Fruit fly (Drosophila melanogaster) whole organism, embryonic: ENCODE results near the gene CG32320.

ENCODE experiments used
- Aef1 ChIP-seq: fragments of 200-800 bp; sonication (Bioruptor generic); IDR thresholded peaks from 3 replicates; pipeline ENCODE4 v1.3.6; 2022; ENCODE audit warnings: missing biosample characterization, missing genetic modification characterization
- Atf6 ChIP-seq: fragments of 200-800 bp; sonication (Bioruptor generic); IDR thresholded peaks from 2 replicates; pipeline ENCODE4 v1.3.6; 2022; ENCODE audit warnings: missing biosample characterization, missing genetic modification characterization
- CG10267 ChIP-seq: fragments of 200-800 bp; sonication (Bioruptor generic); optimal IDR thresholded peaks from 2 replicates; lab custom pipeline; 2018; ENCODE audit warnings: missing biosample characterization, mild to moderate bottlenecking, missing genetic modification characterization, moderate library complexity
- CG10366 ChIP-seq: fragments of 200-800 bp; sonication (Bioruptor generic); IDR thresholded peaks from 2 replicates; pipeline ENCODE4 v1.3.6; 2022; ENCODE audit warnings: missing biosample characterization, missing genetic modification characterization
- CG13424 ChIP-seq: fragments of 200-800 bp; sonication (Bioruptor generic); optimal IDR thresholded peaks from 2 replicates; lab custom pipeline; 2019; ENCODE audit warnings: missing biosample characterization, mild to moderate bottlenecking, missing genetic modification characterization, moderate library complexity
- CG14860 ChIP-seq: fragments of 200-800 bp; sonication (Bioruptor generic); IDR thresholded peaks from 3 replicates; pipeline ENCODE4 v1.3.6; 2022; ENCODE audit warnings: missing biosample characterization, missing genetic modification characterization; ENCODE audit not compliant: partially characterized antibody
- CG15514 ChIP-seq: fragments of 200-800 bp; sonication (Bioruptor generic); optimal IDR thresholded peaks from 3 replicates; lab custom pipeline; 2017; ENCODE audit warnings: missing biosample characterization, missing genetic modification characterization, mild to moderate bottlenecking, moderate library complexity, missing genetic modification reagents
- CG16779 ChIP-seq: fragments of 200-800 bp; sonication (Bioruptor generic); IDR thresholded peaks from 2 replicates; pipeline ENCODE4 v1.3.6; 2022; ENCODE audit warnings: missing biosample characterization, missing genetic modification characterization
- CG17361 ChIP-seq: fragments of 200-800 bp; sonication (Bioruptor generic); IDR thresholded peaks from 3 replicates; pipeline ENCODE4 v1.3.6; 2022; ENCODE audit warnings: missing biosample characterization, missing genetic modification characterization
- CG18599 ChIP-seq: fragments of 200-800 bp; sonication (Bioruptor generic); optimal IDR thresholded peaks from 3 replicates; lab custom pipeline; 2017; ENCODE audit warnings: missing biosample characterization, missing genetic modification characterization, mild to moderate bottlenecking, moderate library complexity, missing genetic modification reagents
- CG18764 ChIP-seq: fragments of 200-800 bp; sonication (Bioruptor generic); optimal IDR thresholded peaks from 3 replicates; lab custom pipeline; 2016; ENCODE audit warnings: missing biosample characterization, missing genetic modification characterization
- CG3065 ChIP-seq: fragments of 200-800 bp; sonication (Bioruptor generic); optimal IDR thresholded peaks from 2 replicates; lab custom pipeline; 2016; ENCODE audit warnings: missing biosample characterization, missing genetic modification characterization
- CG32767 ChIP-seq: fragments of 200-800 bp; sonication (Bioruptor generic); IDR thresholded peaks from 2 replicates; pipeline ENCODE4 v1.3.6; 2022; ENCODE audit warnings: missing biosample characterization, missing genetic modification characterization
- CG33557 ChIP-seq: fragments of 200-800 bp; sonication (Bioruptor generic); optimal IDR thresholded peaks from 2 replicates; lab custom pipeline; 2019; ENCODE audit warnings: missing biosample characterization, mild to moderate bottlenecking, missing genetic modification characterization, moderate library complexity
- CG3407 ChIP-seq: fragments of 200-800 bp; sonication (Bioruptor generic); optimal IDR thresholded peaks from 2 replicates; lab custom pipeline; 2018; ENCODE audit warnings: missing biosample characterization, mild to moderate bottlenecking, missing genetic modification characterization
- CG3838 ChIP-seq: fragments of 200-800 bp; sonication (Bioruptor generic); optimal IDR thresholded peaks from 3 replicates; lab custom pipeline; 2016; ENCODE audit warnings: missing biosample characterization, missing genetic modification characterization
- CG4424 ChIP-seq: fragments of 200-800 bp; sonication (Bioruptor generic); optimal IDR thresholded peaks from 3 replicates; lab custom pipeline; 2016; ENCODE audit warnings: missing biosample characterization, missing genetic modification characterization
- CG6689 ChIP-seq: fragments of 200-800 bp; sonication (Bioruptor generic); IDR thresholded peaks from 2 replicates; pipeline ENCODE4 v1.3.6; 2022; ENCODE audit warnings: missing biosample characterization, missing genetic modification characterization
- CG9609 ChIP-seq: fragments of 200-800 bp; sonication (Bioruptor generic); optimal IDR thresholded peaks from 3 replicates; lab custom pipeline; 2016; ENCODE audit warnings: missing biosample characterization, missing genetic modification characterization
- CkIIα-i1 ChIP-seq: fragments of 200-800 bp; sonication (Bioruptor generic); IDR thresholded peaks from 2 replicates; pipeline ENCODE4 v1.3.6; 2022; ENCODE audit warnings: missing biosample characterization, missing genetic modification characterization
- D19B ChIP-seq: fragments of 200-800 bp; sonication (Bioruptor generic); optimal IDR thresholded peaks from 2 replicates; lab custom pipeline; 2017; ENCODE audit warnings: missing biosample characterization, mild to moderate bottlenecking, missing genetic modification characterization
- Dip2 ChIP-seq: fragments of 200-800 bp; sonication (Bioruptor generic); IDR thresholded peaks from 2 replicates; pipeline ENCODE4 v1.3.6; 2022; ENCODE audit warnings: missing biosample characterization, missing genetic modification characterization
- Dll ChIP-seq: fragments of 200-800 bp; sonication (Bioruptor generic); IDR thresholded peaks from 4 replicates; pipeline ENCODE4 v1.3.6; 2022; ENCODE audit warnings: missing biosample characterization, missing genetic modification characterization; ENCODE audit not compliant: partially characterized antibody
- HLH4C ChIP-seq: fragments of 200-800 bp; sonication (Bioruptor generic); IDR thresholded peaks from 3 replicates; pipeline ENCODE4 v1.3.6; 2022; ENCODE audit warnings: missing biosample characterization, missing genetic modification characterization; ENCODE audit not compliant: partially characterized antibody
- HLH54F ChIP-seq: fragments of 200-800 bp; sonication (Bioruptor generic); optimal IDR thresholded peaks from 3 replicates; lab custom pipeline; 2016; ENCODE audit warnings: missing biosample characterization, missing genetic modification characterization
- Ptx1 ChIP-seq: fragments of 200-800 bp; sonication (Bioruptor generic); IDR thresholded peaks from 2 replicates; pipeline ENCODE4 v1.3.6; 2022; ENCODE audit warnings: missing biosample characterization, missing genetic modification characterization
- Sox100B ChIP-seq: fragments of 200-800 bp; sonication (Bioruptor generic); optimal IDR thresholded peaks from 3 replicates; lab custom pipeline; 2018; ENCODE audit warnings: missing biosample characterization, mild to moderate bottlenecking, missing genetic modification characterization
- Tbp ChIP-seq: fragments of >200 bp; optimal IDR thresholded peaks from 2 replicates; lab custom pipeline; 2018; ENCODE audit warnings: missing biosample characterization, missing genetic modification characterization
- Xrp1 ChIP-seq: fragments of 200-800 bp; sonication (Bioruptor generic); IDR thresholded peaks from 2 replicates; pipeline ENCODE4 v1.3.6; 2022; ENCODE audit warnings: missing biosample characterization, missing genetic modification characterization
- ara ChIP-seq: fragments of 200-800 bp; sonication (Bioruptor generic); IDR thresholded peaks from 2 replicates; pipeline ENCODE4 v1.3.6; 2022; ENCODE audit warnings: missing biosample characterization, missing genetic modification characterization
- ato ChIP-seq: fragments of 200-800 bp; sonication (Bioruptor generic); IDR thresholded peaks from 2 replicates; pipeline ENCODE4 v1.3.6; 2022; ENCODE audit warnings: missing biosample characterization, missing genetic modification characterization; ENCODE audit not compliant: partially characterized antibody
- ci ChIP-seq: fragments of 200-800 bp; sonication (Bioruptor generic); IDR thresholded peaks from 3 replicates; pipeline ENCODE4 v1.3.6; 2022; ENCODE audit warnings: missing biosample characterization, missing genetic modification characterization
- dan ChIP-seq: fragments of 200-800 bp; sonication (Bioruptor generic); IDR thresholded peaks from 2 replicates; pipeline ENCODE4 v1.3.6; 2022; ENCODE audit warnings: missing biosample characterization, missing genetic modification characterization
- dati ChIP-seq: fragments of 200-800 bp; sonication (Bioruptor generic); IDR thresholded peaks from 2 replicates; pipeline ENCODE4 v1.3.6; 2022; ENCODE audit warnings: missing biosample characterization, missing genetic modification characterization
- dmrt11E ChIP-seq: fragments of 200-800 bp; sonication (Bioruptor generic); optimal IDR thresholded peaks from 3 replicates; lab custom pipeline; 2018; ENCODE audit warnings: missing biosample characterization, mild to moderate bottlenecking, missing genetic modification characterization, moderate library complexity
- dpn ChIP-seq, 2 experiments: fragments of 200-800 bp; sonication (Bioruptor generic); optimal IDR thresholded peaks; 3 replicates each; lab custom pipeline; 2016; ENCODE audit warnings: missing biosample characterization in 2 of 2, missing genetic modification characterization in 2 of 2
- eve ChIP-seq, 2 experiments: fragments of >200 bp; optimal IDR thresholded peaks; 2 replicates each; lab custom pipeline; 2017; ENCODE audit warnings: missing biosample characterization in 2 of 2, missing genetic modification characterization in 2 of 2
- ewg ChIP-seq: fragments of 200-800 bp; sonication (Bioruptor generic); optimal IDR thresholded peaks from 3 replicates; lab custom pipeline; 2017; ENCODE audit warnings: mild to moderate bottlenecking, missing biosample characterization, missing genetic modification reagents, missing genetic modification characterization
- fd3F ChIP-seq: fragments of 200-800 bp; sonication (Bioruptor generic); optimal IDR thresholded peaks from 2 replicates; lab custom pipeline; 2018; ENCODE audit warnings: missing biosample characterization, mild to moderate bottlenecking, missing genetic modification characterization, moderate library complexity
- fu2 ChIP-seq: fragments of 200-800 bp; sonication (Bioruptor generic); optimal IDR thresholded peaks from 2 replicates; lab custom pipeline; 2016; ENCODE audit warnings: missing biosample characterization, missing genetic modification characterization
- kah ChIP-seq: fragments of 200-800 bp; sonication (Bioruptor generic); optimal IDR thresholded peaks from 2 replicates; lab custom pipeline; 2018; ENCODE audit warnings: missing biosample characterization, mild to moderate bottlenecking, missing genetic modification characterization
- nom ChIP-seq: fragments of 200-800 bp; sonication (Bioruptor generic); optimal IDR thresholded peaks from 2 replicates; lab custom pipeline; 2017; ENCODE audit warnings: missing biosample characterization, missing genetic modification characterization, mild to moderate bottlenecking, moderate library complexity, missing genetic modification reagents
- prd ChIP-seq, 3 experiments: fragments of >200 bp in 2 of 3; fragments of 200-800 bp in 1 of 3; sonication (Bioruptor generic) in 1 of 3; optimal IDR thresholded peaks in 2 of 3; IDR thresholded peaks in 1 of 3; 2 replicates in 2 of 3; 3 replicates in 1 of 3; pipeline versions ENCODE4 v1.3.6 to Lab custom; 2017 to 2022; ENCODE audit warnings: missing biosample characterization in 1 of 3, missing genetic modification characterization in 1 of 3
- pros ChIP-seq: fragments of 200-800 bp; sonication (Bioruptor generic); optimal IDR thresholded peaks from 3 replicates; lab custom pipeline; 2019; ENCODE audit warnings: missing biosample characterization, mild to moderate bottlenecking, missing genetic modification characterization, moderate library complexity
- pum ChIP-seq: fragments of 200-800 bp; sonication (Bioruptor generic); optimal IDR thresholded peaks from 2 replicates; lab custom pipeline; 2016; ENCODE audit warnings: missing biosample characterization, missing genetic modification characterization
- pzg ChIP-seq: fragments of 200-800 bp; sonication (Bioruptor generic); optimal IDR thresholded peaks from 3 replicates; lab custom pipeline; 2018; ENCODE audit warnings: missing biosample characterization, mild to moderate bottlenecking, missing genetic modification characterization, moderate library complexity
- row ChIP-seq: fragments of 200-800 bp; sonication (Bioruptor generic); IDR thresholded peaks from 3 replicates; pipeline ENCODE4 v1.3.6; 2022; ENCODE audit warnings: missing biosample characterization, missing genetic modification characterization
- sisA ChIP-seq: fragments of 200-800 bp; sonication (Bioruptor generic); IDR thresholded peaks from 2 replicates; pipeline ENCODE4 v1.3.6; 2022; ENCODE audit warnings: missing biosample characterization, missing genetic modification characterization
- sob ChIP-seq: fragments of 200-800 bp; sonication (Bioruptor generic); IDR thresholded peaks from 2 replicates; pipeline ENCODE4 v1.3.6; 2022; ENCODE audit warnings: missing biosample characterization, missing genetic modification characterization
- tna ChIP-seq: fragments of 200-800 bp; sonication (Bioruptor generic); IDR thresholded peaks from 2 replicates; pipeline ENCODE4 v1.3.6; 2022; ENCODE audit warnings: missing biosample characterization, missing genetic modification characterization; ENCODE audit not compliant: partially characterized antibody
- trem ChIP-seq: fragments of 200-800 bp; optimal IDR thresholded peaks from 3 replicates; lab custom pipeline; 2019; ENCODE audit warnings: missing biosample characterization, mild to moderate bottlenecking, missing genetic modification characterization, moderate library complexity

Gene CG32320

DNA sequence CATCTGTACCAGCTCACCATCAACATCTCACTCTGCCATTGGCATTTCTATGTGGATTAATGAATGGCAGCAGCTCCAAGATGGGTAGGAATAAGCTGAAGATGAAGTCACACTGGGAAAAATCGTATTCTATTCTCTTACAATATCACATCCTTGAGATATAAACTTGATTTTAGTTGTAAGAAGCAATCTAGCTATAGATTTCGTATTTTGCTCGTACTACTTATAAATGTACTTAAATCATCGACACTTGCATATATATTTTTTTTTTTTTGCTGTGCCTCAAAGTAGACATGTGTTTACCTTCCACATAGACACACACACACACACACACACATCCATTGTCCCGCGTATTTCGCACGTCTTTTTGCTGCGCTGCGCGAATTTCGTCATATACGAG is 26.1 kb downstream of the CG32320 start (continued):
- TF ChIP-seq CG6689 (GFP tag; lab: Robert Waterston, UW) (peak; percentile 46), CG3838 (GFP tag; lab: Kevin White, UChicago) (no peak), CG32767 (no peak), HLH54F (GFP tag; lab: Kevin White, UChicago) (no peak), ato (no peak), dati (GFP tag; lab: Robert Waterston, UW) (no peak), tna (GFP tag; lab: Robert Waterston, UW) (no peak), ci (GFP tag; lab: Robert Waterston, UW) (0 out of 3 replicates have a peak, but pooled peaks have one; percentile 40), CG18599 (GFP tag; lab: Kevin White, UChicago) (no peak), CG17361 (peak; percentile 48; the same call in 2 of the 3 replicates), fu2 (no peak), CG9609 (no peak), CG10267 (tag; lab: Kevin White, UChicago) (peak; percentile 27), Ptx1 (GFP tag; lab: Robert Waterston, UW) (0 out of 2 replicates have a peak, but pooled peaks have one; percentile 17), Dip2 (GFP tag; lab: Robert Waterston, UW) (no peak), CG14860 (no peak), ewg (GFP tag; lab: Kevin White, UChicago) (no peak), CG33557 (GFP tag; lab: Kevin White, UChicago) (no peak), pros (GFP tag; lab: Kevin White, UChicago) (no peak), sisA (GFP tag; lab: Robert Waterston, UW) (peak; percentile 29; the same call in 1 of the 2 replicates), fd3F (GFP tag; lab: Kevin White, UChicago) (no peak), trem (tag; lab: Kevin White, UChicago) (no peak), Aef1 (GFP tag; lab: Robert Waterston, UW) (no peak), CG3065 (GFP tag; lab: Kevin White, UChicago) (no peak), dan (GFP tag; lab: Robert Waterston, UW) (no peak), Atf6 (GFP tag; lab: Robert Waterston, UW) (no peak), Xrp1 (GFP tag; lab: Robert Waterston, UW) (peak; percentile 61; the same call in 1 of the 2 replicates), eve (GFP tag; optimal IDR thresholded peaks at IDR 0.05; lab: Kevin White, UChicago) (no peak), Tbp (GFP tag; lab: Kevin White, UChicago) (no peak), HLH4C (no peak), D19B (GFP tag; lab: Kevin White, UChicago) (no peak), pzg (GFP tag; lab: Kevin White, UChicago) (no peak), dmrt11E (tag; lab: Kevin White, UChicago) (no peak), CG18764 (no peak), CG13424 (tag; lab: Kevin White, UChicago) (no peak), pum (peak; percentile 30), CG10366 (GFP tag; lab: Robert Waterston, UW) (no peak), CG4424 (no peak), sob (GFP tag; lab: Robert Waterston, UW) (no peak), ara (GFP tag; lab: Robert Waterston, UW) (peak; percentile 56; the same call in 1 of the 2 replicates), prd (optimal IDR thresholded peaks at IDR 0.05; lab: Kevin White, UChicago) (no peak), prd (GFP tag; IDR thresholded peaks at IDR 0.05; lab: Robert Waterston, UW) (no peak), kah (GFP tag; lab: Kevin White, UChicago) (no peak), Sox100B (GFP tag; lab: Kevin White, UChicago) (no peak), CkIIα-i1 (no peak), CG16779 (GFP tag; lab: Robert Waterston, UW) (no peak), Dll (GFP tag; lab: Robert Waterston, UW) (no peak), row (GFP tag; lab: Robert Waterston, UW) (0 out of 3 replicates have a peak, but pooled peaks have one; percentile 16), CG3407 (GFP tag; lab: Kevin White, UChicago) (no peak), CG15514 (GFP tag; lab: Kevin White, UChicago) (no peak), nom (GFP tag; lab: Kevin White, UChicago) (no peak), dpn (GFP tag; optimal IDR thresholded peaks at IDR 0.05; lab: Kevin White, UChicago) (no peak)
